Worm (Caenorhabditis elegans): Measurements from ENCODE around the gene T28A11.19.

ce11 chrV:3267950-3268349 lies 1.4 kb downstream of the T28A11.19 start, which contains the start of gene T28A11.18:
- TF ChIP-seq unc-62 (GFP tag; optimal IDR thresholded peaks at IDR 0.05) (no peak), aly-2 (tag; optimal IDR thresholded peaks at IDR 0.05) (no peak), elt-3 (tag; optimal IDR thresholded peaks at IDR 0.05) (no peak), nhr-77 (tag; optimal IDR thresholded peaks at IDR 0.05) (no peak)
